Fruit fly (Drosophila melanogaster) whole organism, pupa: ENCODE data around the gene Cad88C.

Experiments used
- CG10348 ChIP-seq: fragments of 200-800 bp; sonication (Bioruptor generic); IDR thresholded peaks from 2 replicates; pipeline ENCODE4 v1.3.6; 2022; ENCODE audit warnings: missing biosample characterization, missing genetic modification characterization
- CG12605 ChIP-seq: fragments of 200-800 bp; sonication (Bioruptor generic); IDR thresholded peaks from 2 replicates; pipeline ENCODE4 v1.3.6; 2022; ENCODE audit warnings: missing biosample characterization, missing genetic modification characterization
- CG13204 ChIP-seq: fragments of 200-800 bp; sonication (Bioruptor generic); optimal IDR thresholded peaks from 2 replicates; lab custom pipeline; 2018; ENCODE audit warnings: missing biosample characterization, mild to moderate bottlenecking, missing genetic modification characterization, moderate library complexity
- CG14655 ChIP-seq: fragments of 200-800 bp; sonication (Bioruptor generic); optimal IDR thresholded peaks from 3 replicates; lab custom pipeline; 2017; ENCODE audit warnings: mild to moderate bottlenecking, missing biosample characterization, missing genetic modification reagents, missing genetic modification characterization
- CG15710 ChIP-seq: fragments of 200-800 bp; sonication (Bioruptor generic); optimal IDR thresholded peaks from 2 replicates; lab custom pipeline; 2018; ENCODE audit warnings: missing biosample characterization, mild to moderate bottlenecking, missing genetic modification characterization, moderate library complexity
- CG17806 ChIP-seq: fragments of 200-800 bp; sonication (Bioruptor generic); optimal IDR thresholded peaks from 2 replicates; lab custom pipeline; 2018; ENCODE audit warnings: missing biosample characterization, mild to moderate bottlenecking, missing genetic modification characterization, moderate library complexity
- CG32121 ChIP-seq: fragments of 200-800 bp; sonication (Bioruptor generic); IDR thresholded peaks from 2 replicates; pipeline ENCODE4 v1.3.6; 2022; ENCODE audit warnings: missing biosample characterization, missing genetic modification characterization
- CG34367 ChIP-seq: fragments of 200-800 bp; sonication (Bioruptor generic); optimal IDR thresholded peaks from 2 replicates; lab custom pipeline; 2018; ENCODE audit warnings: missing biosample characterization, mild to moderate bottlenecking, missing genetic modification characterization
- CG4496 ChIP-seq: fragments of 200-800 bp; sonication (Bioruptor generic); IDR thresholded peaks from 3 replicates; pipeline ENCODE4 v1.3.6; 2022; ENCODE audit warnings: missing biosample characterization, missing genetic modification characterization
- CG8159 ChIP-seq: fragments of 200-800 bp; sonication (Bioruptor generic); optimal IDR thresholded peaks from 3 replicates; lab custom pipeline; 2018; ENCODE audit warnings: missing biosample characterization, mild to moderate bottlenecking, missing genetic modification characterization, moderate library complexity
- CG8301 ChIP-seq: fragments of 200-800 bp; sonication (Bioruptor generic); optimal IDR thresholded peaks from 2 replicates; lab custom pipeline; 2018; ENCODE audit warnings: missing biosample characterization, mild to moderate bottlenecking, missing genetic modification characterization
- CG9948 ChIP-seq: fragments of 200-800 bp; sonication (Bioruptor generic); optimal IDR thresholded peaks from 2 replicates; lab custom pipeline; 2018; ENCODE audit warnings: missing biosample characterization, mild to moderate bottlenecking, missing genetic modification characterization, moderate library complexity
- D1 ChIP-seq: fragments of 200-800 bp; sonication (Bioruptor generic); optimal IDR thresholded peaks from 2 replicates; lab custom pipeline; 2018; ENCODE audit warnings: missing biosample characterization, mild to moderate bottlenecking, missing genetic modification characterization, moderate library complexity
- EcR ChIP-seq: fragments of 200-800 bp; sonication (Bioruptor generic); optimal IDR thresholded peaks from 3 replicates; lab custom pipeline; 2019; ENCODE audit warnings: missing biosample characterization, missing genetic modification characterization, mild to moderate bottlenecking, moderate library complexity, missing genetic modification reagents
- Ets98B ChIP-seq: fragments of 200-800 bp; sonication (Bioruptor generic); IDR thresholded peaks from 2 replicates; pipeline ENCODE4 v1.3.6; 2022; ENCODE audit warnings: missing biosample characterization, missing genetic modification characterization
- Pif1A ChIP-seq: fragments of 200-800 bp; sonication (Bioruptor generic); optimal IDR thresholded peaks from 3 replicates; lab custom pipeline; 2016; ENCODE audit warnings: missing biosample characterization, missing genetic modification characterization
- Pif1B ChIP-seq: fragments of 200-800 bp; sonication (Bioruptor generic); optimal IDR thresholded peaks from 3 replicates; lab custom pipeline; 2016; ENCODE audit warnings: missing biosample characterization, missing genetic modification characterization
- Snoo ChIP-seq: fragments of 200-800 bp; sonication (Bioruptor generic); optimal IDR thresholded peaks from 3 replicates; lab custom pipeline; 2017; ENCODE audit warnings: missing biosample characterization, mild to moderate bottlenecking, missing genetic modification characterization, inconsistent platforms
- fd96Ca ChIP-seq: fragments of 200-800 bp; sonication (Bioruptor generic); IDR thresholded peaks from 3 replicates; pipeline ENCODE4 v1.3.6; 2022; ENCODE audit warnings: missing biosample characterization, missing genetic modification characterization
- gl ChIP-seq: fragments of 200-800 bp; sonication (Bioruptor generic); optimal IDR thresholded peaks from 2 replicates; lab custom pipeline; 2018; ENCODE audit warnings: missing biosample characterization, mild to moderate bottlenecking, missing genetic modification characterization
- rn ChIP-seq: fragments of 200-800 bp; sonication (Bioruptor generic); IDR thresholded peaks from 2 replicates; pipeline ENCODE4 v1.3.6; 2022; ENCODE audit warnings: missing biosample characterization, missing genetic modification characterization

The Cad88C gene

DNA sequence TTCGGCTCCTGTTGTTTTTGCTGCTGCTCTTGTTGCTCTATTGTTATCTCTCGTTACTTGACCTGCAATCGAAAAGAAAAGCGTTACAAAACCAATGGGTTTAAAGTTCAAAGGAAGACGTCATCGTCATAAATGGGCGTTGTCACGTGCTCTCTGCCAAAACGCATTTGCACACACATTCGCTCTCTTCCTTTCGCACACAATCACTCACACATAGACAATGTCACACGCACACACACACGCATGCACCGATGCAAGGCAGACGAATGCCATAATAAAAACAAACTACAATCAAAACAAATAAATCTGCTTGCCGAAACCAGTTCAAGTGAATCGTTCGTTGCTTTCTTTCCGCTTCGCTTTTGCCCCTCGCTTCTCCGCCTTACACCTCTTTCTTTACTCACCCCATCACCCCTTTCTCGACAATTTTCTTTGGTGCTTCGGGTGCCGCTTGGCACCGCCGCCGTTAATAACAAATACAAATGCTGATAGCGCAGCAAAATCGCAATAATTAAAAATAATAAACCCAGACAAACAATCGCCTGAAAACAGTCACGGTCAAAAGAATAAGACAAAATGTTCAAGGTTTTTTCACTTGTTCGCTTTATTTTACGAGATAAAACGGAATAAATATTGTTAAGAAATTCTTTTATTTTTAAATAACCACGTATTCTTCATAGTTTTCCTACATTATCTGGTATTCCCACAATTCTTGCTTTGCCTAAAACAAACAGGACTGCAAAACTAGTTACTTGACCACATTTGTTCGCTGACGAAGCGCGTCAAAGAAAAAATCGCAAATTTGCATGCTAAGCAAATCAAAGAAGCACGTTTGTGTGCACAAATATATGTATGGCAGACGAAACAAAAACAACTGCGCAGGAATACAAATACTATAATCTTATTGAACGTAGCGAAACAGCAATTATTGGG lies 19.3 kb downstream of the Cad88C start:
- TF ChIP-seq CG9948 (tag; lab: Kevin White, UChicago) (peak; percentile 79), D1 (tag; lab: Kevin White, UChicago) (peak; percentile 47), CG34367 (tag; lab: Kevin White, UChicago) (peak; percentile 66), CG10348 (GFP tag; lab: Robert Waterston, UW) (peak; percentile 8; the same call in 1 of the 2 replicates), Pif1A (GFP tag; lab: Kevin White, UChicago) (peak; percentile 79), rn (GFP tag; lab: Robert Waterston, UW) (no peak), CG8159 (tag; lab: Kevin White, UChicago) (peak; percentile 76), CG15710 (tag; lab: Kevin White, UChicago) (peak; percentile 66), CG8301 (peak; percentile 83), fd96Ca (GFP tag; lab: Robert Waterston, UW) (peak; percentile 67; the same call in 2 of the 3 replicates), CG13204 (GFP tag; lab: Kevin White, UChicago) (no peak), CG4496 (GFP tag; lab: Robert Waterston, UW) (peak; percentile 71; the same call in 2 of the 3 replicates), Snoo (tag; lab: Kevin White, UChicago) (peak; percentile 76), CG14655 (GFP tag; lab: Kevin White, UChicago) (peak; percentile 89), CG32121 (peak; percentile 76), CG17806 (tag; lab: Kevin White, UChicago) (peak; percentile 72), EcR (GFP tag; lab: Kevin White, UChicago) (peak; percentile 78), Pif1B (GFP tag; lab: Kevin White, UChicago) (peak; percentile 80), CG12605 (GFP tag; lab: Robert Waterston, UW) (peak; percentile 32; the same call in 1 of the 2 replicates), Ets98B (GFP tag; lab: Robert Waterston, UW) (peak; percentile 66), gl (tag; lab: Kevin White, UChicago) (no peak)

DNA sequence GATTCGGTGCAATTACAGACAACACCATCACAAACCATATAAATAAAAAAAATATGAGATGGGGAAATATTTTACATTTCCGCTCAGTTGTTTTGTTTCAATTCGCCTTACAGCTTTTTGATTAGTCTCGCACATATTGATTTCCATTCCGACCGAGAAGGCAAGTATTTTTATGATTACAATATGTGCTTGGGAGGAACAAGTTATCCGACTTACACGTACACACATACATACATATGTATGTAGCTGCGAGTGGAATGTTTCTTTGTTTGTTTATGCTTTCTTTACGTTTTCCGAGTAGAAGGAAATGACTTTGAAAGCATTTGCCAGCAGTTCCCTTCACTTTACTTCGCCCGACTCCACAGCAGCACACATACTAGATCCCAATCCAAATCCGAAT lies 20.1 kb downstream of the Cad88C start:
- TF ChIP-seq CG15710 (tag; lab: Kevin White, UChicago) (no peak), CG14655 (GFP tag; lab: Kevin White, UChicago) (no peak), CG8159 (tag; lab: Kevin White, UChicago) (no peak), CG32121 (no peak), Pif1A (GFP tag; lab: Kevin White, UChicago) (no peak), CG9948 (tag; lab: Kevin White, UChicago) (no peak), rn (GFP tag; lab: Robert Waterston, UW) (no peak), CG34367 (tag; lab: Kevin White, UChicago) (no peak), Snoo (tag; lab: Kevin White, UChicago) (no peak), EcR (GFP tag; lab: Kevin White, UChicago) (no peak), fd96Ca (GFP tag; lab: Robert Waterston, UW) (no peak), CG10348 (GFP tag; lab: Robert Waterston, UW) (no peak), CG8301 (no peak)
- TF ChIP-seq, all 21 proteins: peak for 0

DNA sequence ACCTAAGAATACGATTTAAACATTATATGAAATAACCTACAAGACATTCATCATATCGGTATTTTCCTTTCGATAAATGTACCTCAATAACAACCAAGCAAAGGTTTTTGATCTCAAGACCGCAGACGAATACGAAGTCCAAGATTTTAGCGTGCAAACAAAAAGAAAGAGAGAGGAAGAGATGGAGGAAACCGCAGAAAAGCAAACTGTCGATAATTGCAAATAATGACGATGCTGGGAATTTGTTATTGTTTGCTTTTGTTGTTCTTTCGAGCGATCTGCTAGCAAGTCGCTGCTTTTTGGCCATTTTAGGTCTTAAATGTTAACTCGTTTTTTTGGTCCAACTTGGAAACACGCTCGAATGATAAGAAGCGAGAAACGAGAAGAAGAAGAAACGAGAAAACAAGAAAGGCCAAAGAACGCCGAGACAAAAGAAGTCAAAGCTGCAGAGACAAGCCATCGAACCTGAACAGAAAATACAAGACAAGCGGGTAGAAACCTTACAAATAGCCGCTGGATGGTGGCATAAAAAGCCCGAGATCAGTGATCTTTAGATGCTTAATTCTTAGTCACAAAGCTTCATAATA lies 20.9 kb downstream of the Cad88C start:
- TF ChIP-seq CG15710 (tag; lab: Kevin White, UChicago) (no peak), CG34367 (tag; lab: Kevin White, UChicago) (no peak), Pif1A (GFP tag; lab: Kevin White, UChicago) (no peak), D1 (tag; lab: Kevin White, UChicago) (no peak), EcR (GFP tag; lab: Kevin White, UChicago) (peak; percentile 93), gl (tag; lab: Kevin White, UChicago) (peak; percentile 3), CG17806 (tag; lab: Kevin White, UChicago) (no peak), CG13204 (GFP tag; lab: Kevin White, UChicago) (peak; percentile 6), CG8301 (no peak), CG9948 (tag; lab: Kevin White, UChicago) (no peak), CG8159 (tag; lab: Kevin White, UChicago) (no peak), CG14655 (GFP tag; lab: Kevin White, UChicago) (no peak)

DNA sequence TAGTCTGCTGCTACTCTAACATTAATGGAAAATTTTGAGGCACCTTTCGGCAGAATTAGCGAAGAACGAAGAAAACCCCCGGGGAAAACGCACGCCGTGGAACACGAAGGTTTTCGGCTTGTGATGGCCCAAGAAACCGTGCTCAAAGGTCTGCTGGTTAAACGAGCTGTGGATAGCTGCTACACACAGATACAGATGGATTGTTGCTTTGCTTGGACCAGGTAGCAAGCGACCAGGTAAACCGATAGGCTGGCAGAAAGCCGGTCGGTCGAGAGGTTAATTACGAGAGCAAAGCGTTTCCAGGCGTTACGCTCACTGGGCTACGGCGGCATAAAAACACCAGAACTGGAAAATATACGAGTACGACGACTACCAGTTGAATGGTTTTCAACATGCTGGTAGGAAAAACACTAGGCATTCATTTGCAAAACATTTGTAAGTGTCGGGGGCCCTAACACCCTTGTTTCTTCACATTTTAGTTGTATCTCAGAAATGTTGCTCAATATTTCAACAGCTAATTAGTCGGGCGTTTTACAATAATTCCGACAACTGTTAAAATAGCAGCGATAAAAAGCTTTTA lies 22.1 kb downstream of the Cad88C start:
- TF ChIP-seq gl (tag; lab: Kevin White, UChicago), result no peak
- TF ChIP-seq CG17806 (tag; lab: Kevin White, UChicago), result no peak
- TF ChIP-seq CG4496 (GFP tag; lab: Robert Waterston, UW), result no peak
- TF ChIP-seq CG8301, result no peak
- TF ChIP-seq CG8159 (tag; lab: Kevin White, UChicago), result no peak
